Fruit fly (Drosophila melanogaster): Measurements from ENCODE around the gene CG13085.

CG13085 gene

dm6 chr2L:19459404-19459803 lies 35.6 kb downstream of the CG13085 start:
- TF ChIP-seq Vsx2 (GFP tag; optimal IDR thresholded peaks at IDR 0.05; ENCODE audit: partially characterized antibody) (no peak), jim (GFP tag; optimal IDR thresholded peaks at IDR 0.05) (no peak), dmrt93B (GFP tag; optimal IDR thresholded peaks at IDR 0.05) (no peak), Dfd (GFP tag; optimal IDR thresholded peaks at IDR 0.05) (no peak), pan (optimal IDR thresholded peaks at IDR 0.05) (no peak), Sp1 (GFP tag; optimal IDR thresholded peaks at IDR 0.05) (no peak), CG32264 (GFP tag; optimal IDR thresholded peaks at IDR 0.05) (no peak), Dif (GFP tag; optimal IDR thresholded peaks at IDR 0.05; ENCODE audit: partially characterized antibody) (no peak), Mio (GFP tag; optimal IDR thresholded peaks at IDR 0.05) (no peak)

dm6 chr2L:19462898-19463297 lies 39.0 kb downstream of the CG13085 start:
- no peak for TF ChIP-seq CG32264 (GFP tag; optimal IDR thresholded peaks at IDR 0.05)
- TF ChIP-seq Abd-B (GFP tag; optimal IDR thresholded peaks at IDR 0.05): no peak
- no peak for TF ChIP-seq dl (GFP tag; optimal IDR thresholded peaks at IDR 0.05; ENCODE audit: insufficient read depth in 1 of 2, partially characterized antibody in 2 of 2)
- TF ChIP-seq usp (GFP tag; optimal IDR thresholded peaks at IDR 0.05): no peak
- no peak for TF ChIP-seq brk (GFP tag; optimal IDR thresholded peaks at IDR 0.05)
- TF ChIP-seq CG9705 (GFP tag; optimal IDR thresholded peaks at IDR 0.05): no peak
- no peak for TF ChIP-seq woc (GFP tag; optimal IDR thresholded peaks at IDR 0.05)
- no peak for TF ChIP-seq OdsH (GFP tag; optimal IDR thresholded peaks at IDR 0.05)
- no peak for TF ChIP-seq HLH106 (tag; optimal IDR thresholded peaks at IDR 0.05)

dm6 chr2L:19463405-19463804 lies 39.6 kb downstream of the CG13085 start:
- TF ChIP-seq fru (GFP tag; optimal IDR thresholded peaks at IDR 0.05): no peak
- no peak for TF ChIP-seq sage (GFP tag; optimal IDR thresholded peaks at IDR 0.05)
- TF ChIP-seq CrebA (GFP tag; optimal IDR thresholded peaks at IDR 0.05; ENCODE audit: borderline replicate concordance): no peak
- TF ChIP-seq Dif (GFP tag; optimal IDR thresholded peaks at IDR 0.05; ENCODE audit: partially characterized antibody): no peak
- TF ChIP-seq OdsH (GFP tag; optimal IDR thresholded peaks at IDR 0.05): no peak
- TF ChIP-seq tai (GFP tag; optimal IDR thresholded peaks at IDR 0.05): no peak
- no peak for TF ChIP-seq lola (GFP tag; optimal IDR thresholded peaks at IDR 0.05)
- TF ChIP-seq Abd-B (GFP tag; optimal IDR thresholded peaks at IDR 0.05): no peak
- TF ChIP-seq Myc (optimal IDR thresholded peaks at IDR 0.05): no peak
- no peak for TF ChIP-seq brk (GFP tag; optimal IDR thresholded peaks at IDR 0.05)
- no peak for TF ChIP-seq dsf (GFP tag; optimal IDR thresholded peaks at IDR 0.05; ENCODE audit: borderline replicate concordance)

dm6 chr2L:19463824-19464317 lies 40.0 kb downstream of the CG13085 start, which contains the start of gene tj:
Gene tj (plus strand): TSS chr2L:19464267.
- TF ChIP-seq Dfd (GFP tag; optimal IDR thresholded peaks at IDR 0.05) (no peak), Hr78 (GFP tag; optimal IDR thresholded peaks at IDR 0.05) (no peak), sv (GFP tag; optimal IDR thresholded peaks at IDR 0.05) (no peak)

dm6 chr2L:19469090-19469489 lies 45.2 kb downstream of the CG13085 start:
- TF ChIP-seq Hr83 (GFP tag; optimal IDR thresholded peaks at IDR 0.05; ENCODE audit: poor library complexity, severe bottlenecking) (no peak), CG9705 (GFP tag; optimal IDR thresholded peaks at IDR 0.05) (no peak), Rel (GFP tag; optimal IDR thresholded peaks at IDR 0.05) (no peak), Rel (tag; optimal IDR thresholded peaks at IDR 0.05) (no peak), tai (GFP tag; optimal IDR thresholded peaks at IDR 0.05) (no peak), dsf (GFP tag; optimal IDR thresholded peaks at IDR 0.05; ENCODE audit: borderline replicate concordance) (no peak), Dfd (GFP tag; optimal IDR thresholded peaks at IDR 0.05) (no peak), pan (optimal IDR thresholded peaks at IDR 0.05) (no peak), lola (GFP tag; optimal IDR thresholded peaks at IDR 0.05) (no peak), psq (GFP tag; optimal IDR thresholded peaks at IDR 0.05) (no peak), ey (GFP tag; optimal IDR thresholded peaks at IDR 0.05) (no peak), Vsx2 (GFP tag; optimal IDR thresholded peaks at IDR 0.05; ENCODE audit: partially characterized antibody) (no peak), sage (GFP tag; optimal IDR thresholded peaks at IDR 0.05) (no peak)

dm6 chr2L:19469751-19470150 lies 45.9 kb downstream of the CG13085 start:
- no peak for TF ChIP-seq CG32264 (GFP tag; optimal IDR thresholded peaks at IDR 0.05)
- TF ChIP-seq Hnf4 (GFP tag; optimal IDR thresholded peaks at IDR 0.05): no peak
- TF ChIP-seq sage (GFP tag; optimal IDR thresholded peaks at IDR 0.05): no peak
- no peak for TF ChIP-seq Mio (GFP tag; optimal IDR thresholded peaks at IDR 0.05)
- TF ChIP-seq fru (GFP tag; optimal IDR thresholded peaks at IDR 0.05): no peak
- TF ChIP-seq Abd-B (GFP tag; optimal IDR thresholded peaks at IDR 0.05): no peak
- no peak for TF ChIP-seq h (GFP tag; optimal IDR thresholded peaks at IDR 0.05)
- no peak for TF ChIP-seq CG9705 (GFP tag; optimal IDR thresholded peaks at IDR 0.05)
- no peak for TF ChIP-seq Myc (optimal IDR thresholded peaks at IDR 0.05)
- TF ChIP-seq rgr (GFP tag; optimal IDR thresholded peaks at IDR 0.05): no peak
- TF ChIP-seq Hr78 (GFP tag; optimal IDR thresholded peaks at IDR 0.05): no peak
- TF ChIP-seq usp (GFP tag; optimal IDR thresholded peaks at IDR 0.05): no peak
